Fruit fly (Drosophila melanogaster) whole organism, wandering third instar larva: ENCODE data around the gene Ac13E.

Source experiments
- Abd-B ChIP-seq: fragments of >200 bp; optimal IDR thresholded peaks from 2 replicates; lab custom pipeline; 2017; ENCODE audit warnings: missing biosample characterization, missing genetic modification characterization
- CG32264 ChIP-seq: fragments of 200-800 bp; sonication (Bioruptor generic); optimal IDR thresholded peaks from 2 replicates; lab custom pipeline; 2016; ENCODE audit warnings: missing biosample characterization, missing genetic modification characterization
- CG9705 ChIP-seq: fragments of 200-800 bp; sonication (Bioruptor generic); optimal IDR thresholded peaks from 2 replicates; lab custom pipeline; 2018; ENCODE audit warnings: missing biosample characterization, mild to moderate bottlenecking, missing genetic modification characterization
- CrebA ChIP-seq: fragments of 200-800 bp; sonication (Bioruptor generic); optimal IDR thresholded peaks from 2 replicates; lab custom pipeline; 2016; ENCODE audit warnings: missing biosample characterization, mild to moderate bottlenecking, missing genetic modification characterization, borderline replicate concordance
- Dfd ChIP-seq: fragments of >200 bp; optimal IDR thresholded peaks from 2 replicates; lab custom pipeline; 2017; ENCODE audit warnings: missing biosample characterization, missing genetic modification characterization
- Dif ChIP-seq: fragments of 200-275, 200-300 bp; sonication (Bioruptor generic); optimal IDR thresholded peaks from 2 replicates; lab custom pipeline; 2018; ENCODE audit warnings: missing biosample characterization, missing genetic modification characterization; ENCODE audit not compliant: partially characterized antibody
- GATAd ChIP-seq: sonication (Bioruptor generic); optimal IDR thresholded peaks from 2 replicates; lab custom pipeline; 2016; ENCODE audit warnings: missing biosample characterization, missing genetic modification characterization
- HLH106 ChIP-seq: fragments of 200-800 bp; optimal IDR thresholded peaks from 3 replicates; lab custom pipeline; 2019; ENCODE audit warnings: missing biosample characterization, mild to moderate bottlenecking, missing genetic modification characterization, moderate library complexity
- Hnf4 ChIP-seq: fragments of 200-800 bp; sonication (Bioruptor generic); optimal IDR thresholded peaks from 2 replicates; lab custom pipeline; 2016; ENCODE audit warnings: missing biosample characterization, mild to moderate bottlenecking, missing genetic modification characterization
- Hr78 ChIP-seq: fragments of >200 bp; optimal IDR thresholded peaks from 2 replicates; lab custom pipeline; 2017; ENCODE audit warnings: missing biosample characterization, missing genetic modification characterization
- Hr83 ChIP-seq: fragments of 200-300 bp; sonication (Bioruptor generic); optimal IDR thresholded peaks from 2 replicates; lab custom pipeline; 2016; ENCODE audit warnings: missing biosample characterization, mild to moderate bottlenecking, missing genetic modification characterization, moderate library complexity; ENCODE audit not compliant: poor library complexity, severe bottlenecking
- Jra ChIP-seq: sonication (Bioruptor generic); optimal IDR thresholded peaks from 2 replicates; lab custom pipeline; 2016; ENCODE audit warnings: missing biosample characterization, missing genetic modification characterization
- Mio ChIP-seq: sonication (Bioruptor generic); optimal IDR thresholded peaks from 2 replicates; lab custom pipeline; 2016; ENCODE audit warnings: missing biosample characterization, missing genetic modification characterization
- N ChIP-seq: fragments of >200 bp; optimal IDR thresholded peaks from 2 replicates; lab custom pipeline; 2018; ENCODE audit warnings: missing biosample characterization, missing external identifiers, missing genetic modification characterization
- OdsH ChIP-seq: fragments of 200-800 bp; sonication (Bioruptor generic); optimal IDR thresholded peaks from 2 replicates; lab custom pipeline; 2016; ENCODE audit warnings: missing biosample characterization, mild to moderate bottlenecking, missing genetic modification characterization
- Rel ChIP-seq, 2 experiments: fragments of 200-800 bp; sonication (Bioruptor generic) in 1 of 2; optimal IDR thresholded peaks; 2 replicates in 1 of 2; 3 replicates in 1 of 2; lab custom pipeline; 2016 to 2019; ENCODE audit warnings: mild to moderate bottlenecking in 2 of 2, missing biosample characterization in 2 of 2, missing genetic modification characterization in 2 of 2, moderate library complexity in 1 of 2
- Sp1 ChIP-seq: fragments of 200-800 bp; sonication (Bioruptor generic); optimal IDR thresholded peaks from 3 replicates; lab custom pipeline; 2019; ENCODE audit warnings: missing biosample characterization, mild to moderate bottlenecking, missing genetic modification characterization, moderate library complexity
- Vsx2 ChIP-seq: fragments of 200-300, 225-300 bp; sonication (Bioruptor generic); optimal IDR thresholded peaks from 2 replicates; lab custom pipeline; 2018; ENCODE audit warnings: missing biosample characterization, missing genetic modification characterization; ENCODE audit not compliant: partially characterized antibody
- br ChIP-seq: fragments of 200-800 bp; sonication (Bioruptor generic); optimal IDR thresholded peaks from 2 replicates; lab custom pipeline; 2016; ENCODE audit warnings: missing biosample characterization, missing genetic modification characterization
- dl ChIP-seq, 2 experiments: fragments of 175-275, 200-275 bp in 1 of 2; fragments of 200-275 bp in 1 of 2; sonication (Bioruptor generic); optimal IDR thresholded peaks; lab custom pipeline; 2018; ENCODE audit warnings: mild to moderate bottlenecking in 2 of 2, missing biosample characterization in 2 of 2, missing genetic modification characterization in 2 of 2, moderate library complexity in 2 of 2; ENCODE audit not compliant: partially characterized antibody in 2 of 2, insufficient read depth in 1 of 2
- dmrt93B ChIP-seq: fragments of 200-800 bp; sonication (Bioruptor generic); optimal IDR thresholded peaks from 2 replicates; lab custom pipeline; 2018; ENCODE audit warnings: missing biosample characterization, mild to moderate bottlenecking, missing genetic modification characterization
- dsf ChIP-seq: sonication (Bioruptor generic); optimal IDR thresholded peaks from 2 replicates; lab custom pipeline; 2016; ENCODE audit warnings: missing biosample characterization, missing genetic modification characterization, borderline replicate concordance
- ey ChIP-seq: fragments of 200-800 bp; sonication (Bioruptor generic); optimal IDR thresholded peaks from 2 replicates; lab custom pipeline; 2016; ENCODE audit warnings: missing biosample characterization, missing genetic modification characterization
- foxo ChIP-seq, 2 experiments: fragments of 200-800 bp; sonication (Bioruptor generic); optimal IDR thresholded peaks; 2 replicates in 1 of 2; 3 replicates in 1 of 2; lab custom pipeline; 2016 to 2017; ENCODE audit warnings: missing biosample characterization in 2 of 2, missing genetic modification characterization in 2 of 2
- fru ChIP-seq: fragments of 200-800 bp; sonication (Bioruptor generic); optimal IDR thresholded peaks from 3 replicates; lab custom pipeline; 2016; ENCODE audit warnings: missing biosample characterization, mild to moderate bottlenecking, missing genetic modification characterization
- h ChIP-seq: fragments of 200-800 bp; sonication (Bioruptor generic); optimal IDR thresholded peaks from 3 replicates; lab custom pipeline; 2016; ENCODE audit warnings: missing biosample characterization, mild to moderate bottlenecking, missing genetic modification characterization
- lola ChIP-seq: fragments of >200 bp; optimal IDR thresholded peaks from 2 replicates; lab custom pipeline; 2017; ENCODE audit warnings: missing biosample characterization, missing genetic modification characterization
- pan ChIP-seq: fragments of >200 bp; optimal IDR thresholded peaks from 2 replicates; lab custom pipeline; 2017
- psq ChIP-seq: fragments of 200-800 bp; sonication (Bioruptor generic); optimal IDR thresholded peaks from 3 replicates; lab custom pipeline; 2017; ENCODE audit warnings: missing biosample characterization, mild to moderate bottlenecking, missing genetic modification characterization, moderate library complexity
- rgr ChIP-seq: fragments of 200-800 bp; sonication (Bioruptor generic); optimal IDR thresholded peaks from 3 replicates; lab custom pipeline; 2016; ENCODE audit warnings: missing biosample characterization, mild to moderate bottlenecking, missing genetic modification characterization
- sage ChIP-seq: fragments of 200-800 bp; sonication (Bioruptor generic); optimal IDR thresholded peaks from 2 replicates; lab custom pipeline; 2016; ENCODE audit warnings: missing biosample characterization, mild to moderate bottlenecking, missing genetic modification characterization
- sv ChIP-seq: fragments of 200-800 bp; sonication (Bioruptor generic); optimal IDR thresholded peaks from 3 replicates; lab custom pipeline; 2016; ENCODE audit warnings: missing biosample characterization, missing genetic modification characterization
- tai ChIP-seq: sonication (Bioruptor generic); optimal IDR thresholded peaks from 2 replicates; lab custom pipeline; 2016; ENCODE audit warnings: missing biosample characterization, missing genetic modification characterization
- woc ChIP-seq: sonication (Bioruptor generic); optimal IDR thresholded peaks from 2 replicates; lab custom pipeline; 2016; ENCODE audit warnings: missing biosample characterization, mild to moderate bottlenecking, missing genetic modification characterization

Gene Ac13E

dm6 chrX:15545467-15546197 is 8.4 kb downstream of the Ac13E start:
- TF ChIP-seq Jra (GFP tag; lab: Kevin White, UChicago) (no peak), h (GFP tag; lab: Kevin White, UChicago) (no peak), psq (GFP tag; lab: Kevin White, UChicago) (peak; percentile 1), Rel (GFP tag; optimal IDR thresholded peaks at IDR 0.05; lab: Kevin White, UChicago) (no peak), Rel (tag; optimal IDR thresholded peaks at IDR 0.05; lab: Kevin White, UChicago) (peak; percentile 76)
- TF ChIP-seq, all 38 proteins: peak for 2

DNA sequence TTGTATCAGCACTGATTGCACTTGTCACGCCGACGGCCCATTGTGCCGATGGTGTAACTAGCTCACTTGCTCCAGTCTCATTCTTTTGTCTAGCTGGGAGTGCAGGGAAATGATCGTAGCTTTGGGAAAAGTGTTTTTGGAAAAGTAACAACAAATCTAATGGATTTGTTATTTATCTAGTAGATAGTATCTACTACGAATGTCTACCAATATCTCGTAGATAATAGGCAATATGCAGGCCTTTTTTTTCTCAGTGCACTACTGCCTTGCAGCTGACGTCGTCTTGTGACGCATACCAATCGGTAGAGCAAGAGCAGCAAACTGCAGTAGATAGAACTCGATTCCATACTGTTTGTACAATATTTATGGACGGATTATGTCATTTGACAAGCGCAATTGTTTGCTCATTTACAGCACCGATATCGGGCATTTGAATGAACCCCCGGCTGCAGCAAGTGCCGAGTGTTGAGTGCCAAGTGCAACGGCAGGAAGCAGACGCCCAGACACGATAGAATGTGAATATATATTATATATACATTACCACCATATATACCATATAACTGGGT is 10.5 kb downstream of the Ac13E start:
- TF ChIP-seq Dif (GFP tag; lab: Kevin White, UChicago) (no peak), psq (GFP tag; lab: Kevin White, UChicago) (no peak), Hr78 (no peak), br (no peak), Abd-B (GFP tag; lab: Kevin White, UChicago) (no peak), rgr (no peak), OdsH (no peak), fru (no peak), pan (lab: Kevin White, UChicago) (no peak), foxo (GFP tag; optimal IDR thresholded peaks at IDR 0.05; lab: Kevin White, UChicago) (no peak), Rel (GFP tag; optimal IDR thresholded peaks at IDR 0.05; lab: Kevin White, UChicago) (no peak), Rel (tag; optimal IDR thresholded peaks at IDR 0.05; lab: Kevin White, UChicago) (no peak), woc (GFP tag; lab: Kevin White, UChicago) (no peak), Hr83 (no peak), Sp1 (GFP tag; lab: Kevin White, UChicago) (no peak)
- TF ChIP-seq, all 38 proteins: peak for 0

- TF ChIP-seq dmrt93B (GFP tag; lab: Kevin White, UChicago) (no peak), CrebA (GFP tag; lab: Kevin White, UChicago) (no peak), h (GFP tag; lab: Kevin White, UChicago) (peak; percentile 9), fru (peak; percentile 16), sv (GFP tag; lab: Kevin White, UChicago) (no peak), foxo (GFP tag; optimal IDR thresholded peaks at IDR 0.05; lab: Kevin White, UChicago) (peak in 1 of 2 experiments; percentile 24), CG9705 (GFP tag; lab: Kevin White, UChicago) (no peak), woc (GFP tag; lab: Kevin White, UChicago) (no peak), Rel (GFP tag; optimal IDR thresholded peaks at IDR 0.05; lab: Kevin White, UChicago) (no peak), Rel (tag; optimal IDR thresholded peaks at IDR 0.05; lab: Kevin White, UChicago) (peak; percentile 15), br (no peak), Abd-B (GFP tag; lab: Kevin White, UChicago) (no peak), HLH106 (tag; lab: Kevin White, UChicago) (peak; percentile 27), pan (lab: Kevin White, UChicago) (no peak), GATAd (GFP tag; lab: Kevin White, UChicago) (no peak), ey (GFP tag; lab: Kevin White, UChicago) (no peak)
- TF ChIP-seq, all 38 proteins: peak for 5
Measured at dm6 chrX:15539856-15540488, 14.1 kb downstream of the Ac13E start.

DNA sequence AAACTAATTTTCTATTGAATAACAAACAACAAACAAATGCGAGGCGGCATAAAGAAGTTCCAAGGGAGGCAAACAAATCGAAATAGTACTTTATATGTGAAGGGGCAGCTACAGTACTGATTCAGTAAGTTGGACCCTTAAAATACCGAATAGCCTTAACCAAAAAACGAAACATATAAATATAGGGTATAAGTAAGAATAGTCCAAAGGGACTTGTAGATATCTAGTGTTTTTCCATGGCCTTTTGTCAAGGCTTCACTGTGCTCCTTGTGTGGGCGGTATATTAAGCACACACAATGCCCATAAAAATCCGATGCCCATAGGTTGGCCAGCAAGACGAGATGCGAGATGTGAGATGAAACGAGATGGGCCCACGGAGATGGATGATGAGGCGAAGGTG is 22.0 kb downstream of the Ac13E start:
- peak in 1 of 2 experiments; percentile 19 for TF ChIP-seq foxo (GFP tag; optimal IDR thresholded peaks at IDR 0.05; lab: Kevin White, UChicago)
- peak; percentile 8 for TF ChIP-seq ey (GFP tag; lab: Kevin White, UChicago)
- no peak for TF ChIP-seq Hr83
- no peak for TF ChIP-seq Vsx2 (GFP tag; lab: Kevin White, UChicago)
- no peak for TF ChIP-seq GATAd (GFP tag; lab: Kevin White, UChicago)
- no peak for TF ChIP-seq Abd-B (GFP tag; lab: Kevin White, UChicago)

DNA sequence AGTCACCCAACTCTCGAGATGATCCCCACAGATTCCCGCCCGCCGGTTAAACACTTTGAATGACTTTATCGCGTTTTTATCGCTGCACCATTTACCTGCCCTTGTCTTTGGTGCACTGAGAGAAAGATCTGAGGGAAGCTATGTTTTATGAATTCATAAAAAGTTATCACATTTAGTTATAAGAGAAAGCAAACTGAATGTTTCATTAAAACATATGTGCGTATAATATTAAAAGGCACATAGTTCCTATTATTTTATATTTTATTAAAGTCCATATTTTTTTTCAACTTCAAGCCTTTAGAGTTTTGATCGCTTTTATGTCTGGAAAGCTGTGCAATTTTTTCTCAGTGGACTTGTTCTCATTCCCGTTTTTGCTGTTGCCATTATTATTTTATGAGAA is 23.7 kb downstream of the Ac13E start:
- TF ChIP-seq h (GFP tag; lab: Kevin White, UChicago), result peak; percentile 50
- TF ChIP-seq sage (GFP tag; lab: Kevin White, UChicago), result no peak
- peak; percentile 70 for TF ChIP-seq HLH106 (tag; lab: Kevin White, UChicago)
- no peak for TF ChIP-seq Vsx2 (GFP tag; lab: Kevin White, UChicago)
- TF ChIP-seq Rel (GFP tag; optimal IDR thresholded peaks at IDR 0.05; lab: Kevin White, UChicago), result no peak
- no peak for TF ChIP-seq Rel (tag; optimal IDR thresholded peaks at IDR 0.05; lab: Kevin White, UChicago)
- no peak for TF ChIP-seq tai (GFP tag; lab: Kevin White, UChicago)
- TF ChIP-seq sv (GFP tag; lab: Kevin White, UChicago), result no peak
- TF ChIP-seq Mio (GFP tag; lab: Kevin White, UChicago), result no peak
- TF ChIP-seq dl (GFP tag; optimal IDR thresholded peaks at IDR 0.05; lab: Kevin White, UChicago; ENCODE audit: insufficient read depth in 1 of 2, partially characterized antibody in 2 of 2), result no peak
- no peak for TF ChIP-seq CrebA (GFP tag; lab: Kevin White, UChicago)
- TF ChIP-seq GATAd (GFP tag; lab: Kevin White, UChicago), result no peak
- no peak for TF ChIP-seq pan (lab: Kevin White, UChicago)
- no peak for TF ChIP-seq Abd-B (GFP tag; lab: Kevin White, UChicago)
- peak; percentile 3 for TF ChIP-seq OdsH
- peak; percentile 32 for TF ChIP-seq Hnf4
- no peak for TF ChIP-seq dsf (GFP tag; lab: Kevin White, UChicago)
- TF ChIP-seq Dfd (GFP tag; lab: Kevin White, UChicago), result no peak
- TF ChIP-seq lola, result no peak
- peak; percentile 10 for TF ChIP-seq woc (GFP tag; lab: Kevin White, UChicago)
- TF ChIP-seq CG32264, result no peak
- no peak for TF ChIP-seq Hr78
- TF ChIP-seq N (GFP tag; lab: Kevin White, UChicago), result no peak
- peak; percentile 10 for TF ChIP-seq fru
